Fruit fly (Drosophila melanogaster) whole organism, embryonic: ENCODE results near the gene CG13110.

Experiments used
- B-H1 ChIP-seq: fragments of 200-800 bp; sonication (Bioruptor generic); IDR thresholded peaks from 3 replicates; pipeline ENCODE4 v1.3.6; 2022; ENCODE audit warnings: missing biosample characterization, missing genetic modification characterization
- BtbVII ChIP-seq: fragments of 200-800 bp; sonication (Bioruptor generic); optimal IDR thresholded peaks from 3 replicates; lab custom pipeline; 2017; ENCODE audit warnings: missing biosample characterization, mild to moderate bottlenecking, missing genetic modification characterization
- CG10321 ChIP-seq: fragments of 200-800 bp; sonication (Bioruptor generic); IDR thresholded peaks from 2 replicates; pipeline ENCODE4 v1.3.6; 2022; ENCODE audit warnings: missing biosample characterization, missing genetic modification characterization
- CG10431 ChIP-seq: fragments of 200-800 bp; sonication (Bioruptor generic); optimal IDR thresholded peaks from 3 replicates; lab custom pipeline; 2018; ENCODE audit warnings: missing biosample characterization, mild to moderate bottlenecking, missing genetic modification characterization
- CG12219 ChIP-seq: fragments of 200-800 bp; sonication (Bioruptor generic); optimal IDR thresholded peaks from 3 replicates; lab custom pipeline; 2018; ENCODE audit warnings: missing biosample characterization, mild to moderate bottlenecking, missing genetic modification characterization
- CG12299 ChIP-seq: fragments of 200-800 bp; sonication (Bioruptor generic); optimal IDR thresholded peaks from 2 replicates; lab custom pipeline; 2018; ENCODE audit warnings: missing biosample characterization, mild to moderate bottlenecking, missing genetic modification characterization
- CG15514 ChIP-seq: fragments of 200-800 bp; sonication (Bioruptor generic); optimal IDR thresholded peaks from 3 replicates; lab custom pipeline; 2017; ENCODE audit warnings: missing biosample characterization, missing genetic modification characterization, mild to moderate bottlenecking, moderate library complexity, missing genetic modification reagents
- CG17568 ChIP-seq: fragments of 200-800 bp; sonication (Bioruptor generic); optimal IDR thresholded peaks from 2 replicates; lab custom pipeline; 2018; ENCODE audit warnings: missing biosample characterization, mild to moderate bottlenecking, missing genetic modification characterization, moderate library complexity
- CG2199 ChIP-seq: fragments of 200-800 bp; sonication (Bioruptor generic); IDR thresholded peaks from 3 replicates; pipeline ENCODE4 v1.3.6; 2022; ENCODE audit warnings: missing biosample characterization, missing genetic modification characterization
- CG30431 ChIP-seq: fragments of 200-800 bp; sonication (Bioruptor generic); optimal IDR thresholded peaks from 2 replicates; lab custom pipeline; 2017; ENCODE audit warnings: missing biosample characterization, missing genetic modification characterization
- CG32772 ChIP-seq: fragments of 200-800 bp; sonication (Bioruptor generic); IDR thresholded peaks from 2 replicates; pipeline ENCODE4 v1.3.6; 2022; ENCODE audit warnings: missing biosample characterization, missing genetic modification characterization
- CG3407 ChIP-seq: fragments of 200-800 bp; sonication (Bioruptor generic); optimal IDR thresholded peaks from 2 replicates; lab custom pipeline; 2018; ENCODE audit warnings: missing biosample characterization, mild to moderate bottlenecking, missing genetic modification characterization
- CG34376 ChIP-seq: fragments of 200-800 bp; sonication (Bioruptor generic); optimal IDR thresholded peaks from 2 replicates; lab custom pipeline; 2018; ENCODE audit warnings: missing biosample characterization, mild to moderate bottlenecking, missing genetic modification characterization
- CG43689 ChIP-seq: fragments of 200-800 bp; sonication (Bioruptor generic); IDR thresholded peaks from 2 replicates; pipeline ENCODE4 v1.3.6; 2022; ENCODE audit warnings: missing biosample characterization, missing genetic modification characterization
- CG6813 ChIP-seq: fragments of 200-800 bp; sonication (Bioruptor generic); optimal IDR thresholded peaks from 2 replicates; lab custom pipeline; 2017; ENCODE audit warnings: missing biosample characterization, missing genetic modification characterization, mild to moderate bottlenecking, moderate library complexity, missing genetic modification reagents
- CG7357 ChIP-seq: fragments of 200-800 bp; sonication (Bioruptor generic); IDR thresholded peaks from 3 replicates; pipeline ENCODE4 v1.3.6; 2022; ENCODE audit warnings: missing biosample characterization, missing genetic modification characterization
- CG8388 ChIP-seq: fragments of 200-800 bp; sonication (Bioruptor generic); optimal IDR thresholded peaks from 2 replicates; lab custom pipeline; 2019; ENCODE audit warnings: missing biosample characterization, mild to moderate bottlenecking, missing genetic modification characterization, moderate library complexity
- CG9727 ChIP-seq: fragments of 200-800 bp; sonication (Bioruptor generic); optimal IDR thresholded peaks from 3 replicates; lab custom pipeline; 2017; ENCODE audit warnings: missing biosample characterization, mild to moderate bottlenecking, missing genetic modification characterization
- CoRest ChIP-seq: fragments of 200-800 bp; sonication (Bioruptor generic); optimal IDR thresholded peaks from 3 replicates; lab custom pipeline; 2018; ENCODE audit warnings: missing biosample characterization, mild to moderate bottlenecking, missing genetic modification characterization, moderate library complexity
- Dip3 ChIP-seq: fragments of 200-800 bp; sonication (Bioruptor generic); optimal IDR thresholded peaks from 3 replicates; lab custom pipeline; 2016; ENCODE audit warnings: missing biosample characterization, missing genetic modification characterization
- Ets97D ChIP-seq: fragments of 200-800 bp; sonication (Bioruptor generic); optimal IDR thresholded peaks from 3 replicates; lab custom pipeline; 2016; ENCODE audit warnings: missing biosample characterization, missing genetic modification characterization
- GATAe ChIP-seq: fragments of 200-800 bp; sonication (Bioruptor generic); conservative IDR thresholded peaks from 2 replicates; pipeline ENCODE4 v1.3.6; 2022; ENCODE audit warnings: missing biosample characterization, missing genetic modification characterization
- Gug ChIP-seq: fragments of 200-800 bp; sonication (Bioruptor generic); IDR thresholded peaks from 4 replicates; pipeline ENCODE4 v1.3.6; 2022; ENCODE audit warnings: missing biosample characterization, missing genetic modification characterization
- HLH3B ChIP-seq: fragments of 200-800 bp; sonication (Bioruptor generic); IDR thresholded peaks from 2 replicates; pipeline ENCODE4 v1.3.6; 2022; ENCODE audit warnings: missing biosample characterization, missing genetic modification characterization
- HLHmδ ChIP-seq: fragments of 200-800 bp; sonication (Bioruptor generic); optimal IDR thresholded peaks from 2 replicates; lab custom pipeline; 2018; ENCODE audit warnings: missing biosample characterization, mild to moderate bottlenecking, missing genetic modification characterization, moderate library complexity
- Hmx ChIP-seq: fragments of 200-800 bp; sonication (Bioruptor generic); optimal IDR thresholded peaks from 2 replicates; lab custom pipeline; 2016; ENCODE audit warnings: missing biosample characterization, missing genetic modification characterization
- Hsf ChIP-seq: fragments of 200-800 bp; sonication (Bioruptor generic); optimal IDR thresholded peaks from 3 replicates; lab custom pipeline; 2016; ENCODE audit warnings: missing biosample characterization, missing genetic modification characterization
- Kr ChIP-seq: fragments of 200-800 bp; sonication (Bioruptor generic); optimal IDR thresholded peaks from 2 replicates; lab custom pipeline; 2017; ENCODE audit warnings: missing biosample characterization, mild to moderate bottlenecking, missing genetic modification characterization
- Oaz ChIP-seq: fragments of 200-800 bp; sonication (Bioruptor generic); IDR thresholded peaks from 2 replicates; pipeline ENCODE4 v1.3.6; 2022; ENCODE audit warnings: missing biosample characterization, missing genetic modification characterization
- Sin3A ChIP-seq: fragments of >200 bp; optimal IDR thresholded peaks from 2 replicates; lab custom pipeline; 2018
- Taf1 ChIP-seq: fragments of 200-800 bp; sonication (Bioruptor generic); IDR thresholded peaks from 2 replicates; pipeline ENCODE4 v1.3.6; 2022; ENCODE audit warnings: missing biosample characterization, missing genetic modification characterization
- YL-1 ChIP-seq: fragments of 200-800 bp; sonication (Bioruptor generic); optimal IDR thresholded peaks from 3 replicates; lab custom pipeline; 2017; ENCODE audit warnings: missing biosample characterization, mild to moderate bottlenecking, missing genetic modification characterization
- abd-A ChIP-seq: fragments of 200-800 bp; sonication (Bioruptor generic); optimal IDR thresholded peaks from 3 replicates; lab custom pipeline; 2019; ENCODE audit warnings: missing biosample characterization, mild to moderate bottlenecking, missing genetic modification characterization, moderate library complexity
- ac ChIP-seq: fragments of 200-800 bp; sonication (Bioruptor generic); optimal IDR thresholded peaks from 3 replicates; lab custom pipeline; 2017; ENCODE audit warnings: missing biosample characterization, mild to moderate bottlenecking, missing genetic modification characterization
- al ChIP-seq: fragments of 200-800 bp; sonication (Bioruptor generic); IDR thresholded peaks from 2 replicates; pipeline ENCODE4 v1.3.6; 2022; ENCODE audit warnings: missing biosample characterization, missing genetic modification characterization
- cwo ChIP-seq: fragments of 200-800 bp; sonication (Bioruptor generic); optimal IDR thresholded peaks from 3 replicates; lab custom pipeline; 2017; ENCODE audit warnings: missing biosample characterization, missing genetic modification characterization, mild to moderate bottlenecking, moderate library complexity, missing genetic modification reagents
- dan ChIP-seq: fragments of 200-800 bp; sonication (Bioruptor generic); IDR thresholded peaks from 2 replicates; pipeline ENCODE4 v1.3.6; 2022; ENCODE audit warnings: missing biosample characterization, missing genetic modification characterization
- gfzf ChIP-seq: fragments of 200-800 bp; sonication (Bioruptor generic); optimal IDR thresholded peaks from 2 replicates; lab custom pipeline; 2016; ENCODE audit warnings: missing biosample characterization, mild to moderate bottlenecking, missing genetic modification characterization, moderate library complexity
- gsb-n ChIP-seq: fragments of 200-800 bp; sonication (Bioruptor generic); optimal IDR thresholded peaks from 3 replicates; lab custom pipeline; 2018; ENCODE audit warnings: missing biosample characterization, mild to moderate bottlenecking, missing genetic modification characterization
- hbn ChIP-seq: fragments of 200-800 bp; sonication (Bioruptor generic); IDR thresholded peaks from 2 replicates; pipeline ENCODE4 v1.3.6; 2022; ENCODE audit warnings: missing biosample characterization, missing genetic modification characterization; ENCODE audit not compliant: partially characterized antibody
- kah ChIP-seq: fragments of 200-800 bp; sonication (Bioruptor generic); optimal IDR thresholded peaks from 2 replicates; lab custom pipeline; 2018; ENCODE audit warnings: missing biosample characterization, mild to moderate bottlenecking, missing genetic modification characterization
- ken ChIP-seq: fragments of 200-800 bp; sonication (Bioruptor generic); IDR thresholded peaks from 3 replicates; pipeline ENCODE4 v1.3.6; 2022; ENCODE audit warnings: missing biosample characterization, missing genetic modification characterization
- nerfin-1 ChIP-seq: fragments of 200-800 bp; sonication (Bioruptor generic); optimal IDR thresholded peaks from 3 replicates; lab custom pipeline; 2019; ENCODE audit warnings: missing biosample characterization, mild to moderate bottlenecking, missing genetic modification characterization, moderate library complexity
- pan ChIP-seq, 4 experiments: fragments of >200 bp in 3 of 4; fragments of 200-800 bp in 1 of 4; sonication (Bioruptor generic) in 1 of 4; optimal IDR thresholded peaks in 3 of 4; IDR thresholded peaks in 1 of 4; 2 replicates each; pipeline versions ENCODE4 v1.3.6 to Lab custom; 2017 to 2022; ENCODE audit warnings: missing biosample characterization in 2 of 4, missing genetic modification characterization in 2 of 4, mixed read lengths in 1 of 4
- prd ChIP-seq, 3 experiments: fragments of >200 bp in 2 of 3; fragments of 200-800 bp in 1 of 3; sonication (Bioruptor generic) in 1 of 3; optimal IDR thresholded peaks in 2 of 3; IDR thresholded peaks in 1 of 3; 2 replicates in 2 of 3; 3 replicates in 1 of 3; pipeline versions ENCODE4 v1.3.6 to Lab custom; 2017 to 2022; ENCODE audit warnings: missing biosample characterization in 1 of 3, missing genetic modification characterization in 1 of 3
- sna ChIP-seq: fragments of 200-800 bp; sonication (Bioruptor generic); IDR thresholded peaks from 2 replicates; pipeline ENCODE4 v1.3.6; 2022; ENCODE audit warnings: missing biosample characterization, missing genetic modification characterization; ENCODE audit not compliant: partially characterized antibody
- trem ChIP-seq: fragments of 200-800 bp; optimal IDR thresholded peaks from 3 replicates; lab custom pipeline; 2019; ENCODE audit warnings: missing biosample characterization, mild to moderate bottlenecking, missing genetic modification characterization, moderate library complexity
- vfl ChIP-seq: fragments of 200-800 bp; sonication (Bioruptor generic); optimal IDR thresholded peaks from 2 replicates; lab custom pipeline; 2016; ENCODE audit warnings: missing biosample characterization, missing genetic modification characterization
- yki ChIP-seq: fragments of >200 bp; optimal IDR thresholded peaks from 3 replicates; lab custom pipeline; 2018

Gene CG13110

DNA sequence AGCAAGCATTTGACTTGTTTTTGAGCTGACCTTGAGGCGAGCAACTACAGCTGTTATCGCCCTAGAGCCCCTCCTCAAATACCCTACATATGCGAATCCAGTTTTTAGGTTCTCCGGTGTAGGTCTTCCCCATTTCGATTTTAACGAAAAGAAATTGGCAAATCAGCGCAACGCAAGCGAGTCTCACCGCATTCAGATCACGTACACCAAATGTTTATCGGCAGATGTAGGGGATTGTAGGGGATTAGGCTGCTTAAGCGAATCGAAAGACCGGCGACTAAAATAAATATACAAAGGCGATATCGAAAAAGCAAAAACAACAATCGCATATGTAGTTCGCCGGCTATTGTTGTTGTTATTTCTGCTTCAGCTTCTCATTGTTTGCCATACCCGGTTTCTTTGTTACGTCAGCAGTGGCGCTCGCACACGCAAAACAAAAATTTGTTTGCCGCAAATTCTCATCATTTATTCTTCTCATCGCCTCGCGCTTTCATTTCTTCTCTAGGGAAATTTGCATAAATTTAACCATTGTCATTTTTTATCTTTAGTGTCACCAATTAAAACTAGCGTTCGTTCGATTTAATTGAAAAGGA is 37.8 kb downstream of the CG13110 start (continued):
- peak; percentile 69 for TF ChIP-seq CG7357
- no peak for TF ChIP-seq gsb-n
- TF ChIP-seq CG6813 (GFP tag; lab: Kevin White, UChicago): peak; percentile 37
- peak; percentile 45; the same call in 1 of the 3 replicates for TF ChIP-seq B-H1
- TF ChIP-seq nerfin-1 (tag; lab: Kevin White, UChicago): no peak
- no peak for TF ChIP-seq kah (GFP tag; lab: Kevin White, UChicago)
- no peak for TF ChIP-seq CG43689 (GFP tag; lab: Robert Waterston, UW)
- no peak for TF ChIP-seq CG10321 (GFP tag; lab: Robert Waterston, UW)
- peak; percentile 54 for TF ChIP-seq HLH3B (GFP tag; lab: Robert Waterston, UW)
- TF ChIP-seq CG12219 (GFP tag; lab: Kevin White, UChicago): peak; percentile 21
- no peak for TF ChIP-seq hbn
- peak; percentile 48 for TF ChIP-seq CG30431
- TF ChIP-seq CG8388: no peak
- TF ChIP-seq CG12299 (tag; lab: Kevin White, UChicago): no peak
- TF ChIP-seq cwo (GFP tag; lab: Kevin White, UChicago): peak; percentile 69
- peak; percentile 81 for TF ChIP-seq vfl (GFP tag; lab: Kevin White, UChicago)
- peak; percentile 55 for TF ChIP-seq BtbVII (GFP tag; lab: Kevin White, UChicago)
- TF ChIP-seq HLHmδ (GFP tag; lab: Kevin White, UChicago): no peak
- 0 out of 2 replicates have a peak, but pooled peaks have one; percentile 23 for TF ChIP-seq GATAe (GFP tag; lab: Robert Waterston, UW)
- TF ChIP-seq CG15514: peak; percentile 66
- TF ChIP-seq CG17568 (GFP tag; lab: Kevin White, UChicago): peak; percentile 24
- TF ChIP-seq sna (GFP tag; lab: Robert Waterston, UW): no peak
- peak; percentile 57 for TF ChIP-seq CG9727 (GFP tag; lab: Kevin White, UChicago)
- no peak for TF ChIP-seq pan (optimal IDR thresholded peaks at IDR 0.05; lab: Kevin White, UChicago)
- TF ChIP-seq pan (GFP tag; optimal IDR thresholded peaks at IDR 0.05 in 1 of 2, IDR thresholded peaks at IDR 0.05 in 1 of 2): peak in 1 of 2 experiments; percentile 81
- TF ChIP-seq CG2199 (GFP tag; lab: Robert Waterston, UW): no peak
- TF ChIP-seq CG3407 (GFP tag; lab: Kevin White, UChicago): no peak
- TF ChIP-seq Taf1: peak; percentile 38; the same call in 1 of the 2 replicates
- TF ChIP-seq CG10431: no peak
- no peak for TF ChIP-seq yki (lab: Kevin White, UChicago)
- peak; percentile 74 for TF ChIP-seq al (GFP tag; lab: Robert Waterston, UW)
- TF ChIP-seq Ets97D (GFP tag; lab: Kevin White, UChicago): peak; percentile 27
- TF ChIP-seq Hsf (GFP tag; lab: Kevin White, UChicago): peak; percentile 59
- TF ChIP-seq Kr (GFP tag; lab: Kevin White, UChicago): no peak
- TF ChIP-seq Dip3 (GFP tag; lab: Kevin White, UChicago): peak; percentile 91
- TF ChIP-seq Hmx (GFP tag; lab: Kevin White, UChicago): peak; percentile 44
- TF ChIP-seq Gug: peak; percentile 87; the same call in 3 of the 4 replicates
- TF ChIP-seq gfzf (GFP tag; lab: Kevin White, UChicago): no peak
- TF ChIP-seq CG34376 (GFP tag; lab: Kevin White, UChicago): no peak
- TF ChIP-seq trem (tag; lab: Kevin White, UChicago): no peak
- no peak for TF ChIP-seq YL-1 (GFP tag; lab: Kevin White, UChicago)
- TF ChIP-seq Sin3A: no peak
- no peak for TF ChIP-seq prd (optimal IDR thresholded peaks at IDR 0.05; lab: Kevin White, UChicago)
- TF ChIP-seq prd (GFP tag; IDR thresholded peaks at IDR 0.05; lab: Robert Waterston, UW): peak; percentile 66
- TF ChIP-seq abd-A: peak; percentile 25
- TF ChIP-seq dan: no peak
- TF ChIP-seq ken (GFP tag; lab: Robert Waterston, UW): 0 out of 3 replicates have a peak, but pooled peaks have one; percentile 54
- peak; percentile 62 for TF ChIP-seq CoRest (tag; lab: Kevin White, UChicago)
- no peak for TF ChIP-seq ac (GFP tag; lab: Kevin White, UChicago)
- TF ChIP-seq CG32772 (GFP tag; lab: Robert Waterston, UW): peak; percentile 63; the same call in 1 of the 2 replicates
- no peak for TF ChIP-seq Oaz
